Fruit fly (Drosophila melanogaster) whole organism, embryonic: ENCODE measurements around the gene Tengl1.

Experiments used
- Atf6 ChIP-seq: fragments of 200-800 bp; sonication (Bioruptor generic); IDR thresholded peaks from 2 replicates; pipeline ENCODE4 v1.3.6; 2022; ENCODE audit warnings: missing biosample characterization, missing genetic modification characterization
- Awh ChIP-seq: fragments of 200-800 bp; sonication (Bioruptor generic); IDR thresholded peaks from 2 replicates; pipeline ENCODE4, ENCODE4 v1.3.6; 2022; ENCODE audit warnings: missing biosample characterization, missing genetic modification characterization
- CG10431 ChIP-seq: fragments of 200-800 bp; sonication (Bioruptor generic); optimal IDR thresholded peaks from 3 replicates; lab custom pipeline; 2018; ENCODE audit warnings: missing biosample characterization, mild to moderate bottlenecking, missing genetic modification characterization
- CG11398 ChIP-seq: fragments of 200-800 bp; sonication (Bioruptor generic); optimal IDR thresholded peaks from 2 replicates; lab custom pipeline; 2016; ENCODE audit warnings: missing biosample characterization, missing genetic modification characterization
- CG12104 ChIP-seq: fragments of 200-800 bp; sonication (Bioruptor generic); optimal IDR thresholded peaks from 3 replicates; lab custom pipeline; 2016; ENCODE audit warnings: missing biosample characterization, missing genetic modification characterization
- CG14667 ChIP-seq: fragments of 200-800 bp; sonication (Bioruptor generic); IDR thresholded peaks from 2 replicates; pipeline ENCODE4 v1.3.6; 2022; ENCODE audit warnings: missing biosample characterization, missing genetic modification characterization
- CG15011 ChIP-seq: fragments of 200-800 bp; sonication (Bioruptor generic); optimal IDR thresholded peaks from 3 replicates; lab custom pipeline; 2018; ENCODE audit warnings: missing biosample characterization, mild to moderate bottlenecking, missing genetic modification characterization
- CG15514 ChIP-seq: fragments of 200-800 bp; sonication (Bioruptor generic); optimal IDR thresholded peaks from 3 replicates; lab custom pipeline; 2017; ENCODE audit warnings: missing biosample characterization, missing genetic modification characterization, mild to moderate bottlenecking, moderate library complexity, missing genetic modification reagents
- CG16813 ChIP-seq: fragments of 200-800 bp; sonication (Bioruptor generic); IDR thresholded peaks from 3 replicates; pipeline ENCODE4 v1.3.6; 2022; ENCODE audit warnings: missing biosample characterization, missing genetic modification characterization; ENCODE audit not compliant: partially characterized antibody
- CG17361 ChIP-seq: fragments of 200-800 bp; sonication (Bioruptor generic); IDR thresholded peaks from 3 replicates; pipeline ENCODE4 v1.3.6; 2022; ENCODE audit warnings: missing biosample characterization, missing genetic modification characterization
- CG17568 ChIP-seq: fragments of 200-800 bp; sonication (Bioruptor generic); optimal IDR thresholded peaks from 2 replicates; lab custom pipeline; 2018; ENCODE audit warnings: missing biosample characterization, mild to moderate bottlenecking, missing genetic modification characterization, moderate library complexity
- CG1792 ChIP-seq: fragments of 200-800 bp; sonication (Bioruptor generic); optimal IDR thresholded peaks from 2 replicates; lab custom pipeline; 2016; ENCODE audit warnings: missing biosample characterization, missing genetic modification characterization
- CG18764 ChIP-seq: fragments of 200-800 bp; sonication (Bioruptor generic); optimal IDR thresholded peaks from 3 replicates; lab custom pipeline; 2016; ENCODE audit warnings: missing biosample characterization, missing genetic modification characterization
- CG2202 ChIP-seq: fragments of 200-800 bp; sonication (Bioruptor generic); optimal IDR thresholded peaks from 2 replicates; lab custom pipeline; 2018; ENCODE audit warnings: missing biosample characterization, mild to moderate bottlenecking, missing genetic modification characterization
- CG30431 ChIP-seq: fragments of 200-800 bp; sonication (Bioruptor generic); optimal IDR thresholded peaks from 2 replicates; lab custom pipeline; 2017; ENCODE audit warnings: missing biosample characterization, missing genetic modification characterization
- CG31224 ChIP-seq: fragments of 200-800 bp; sonication (Bioruptor generic); IDR thresholded peaks from 2 replicates; pipeline ENCODE4 v1.3.6; 2022; ENCODE audit warnings: missing biosample characterization, missing genetic modification characterization
- CG31365 ChIP-seq: fragments of 200-800 bp; sonication (Bioruptor generic); optimal IDR thresholded peaks from 2 replicates; lab custom pipeline; 2018; ENCODE audit warnings: missing biosample characterization, mild to moderate bottlenecking, missing genetic modification characterization
- CG3281 ChIP-seq: fragments of 200-800 bp; sonication (Bioruptor generic); optimal IDR thresholded peaks from 3 replicates; lab custom pipeline; 2017; ENCODE audit warnings: missing biosample characterization, mild to moderate bottlenecking, missing genetic modification characterization
- CG3838 ChIP-seq: fragments of 200-800 bp; sonication (Bioruptor generic); optimal IDR thresholded peaks from 3 replicates; lab custom pipeline; 2016; ENCODE audit warnings: missing biosample characterization, missing genetic modification characterization
- CG9817 ChIP-seq: fragments of 200-800 bp; sonication (Bioruptor generic); optimal IDR thresholded peaks from 2 replicates; lab custom pipeline; 2018; ENCODE audit warnings: missing biosample characterization, mild to moderate bottlenecking, missing genetic modification characterization, moderate library complexity
- CHES-1-like ChIP-seq: fragments of 200-800 bp; sonication (Bioruptor generic); optimal IDR thresholded peaks from 2 replicates; lab custom pipeline; 2016; ENCODE audit warnings: missing biosample characterization, missing genetic modification characterization
- Dbx ChIP-seq: fragments of 200-800 bp; sonication (Bioruptor generic); IDR thresholded peaks from 3 replicates; pipeline ENCODE4 v1.3.6; 2022; ENCODE audit warnings: missing biosample characterization, missing genetic modification characterization
- E2f2 ChIP-seq: fragments of 200-800 bp; sonication (Bioruptor generic); IDR thresholded peaks from 2 replicates; pipeline ENCODE4 v1.3.6; 2022; ENCODE audit warnings: missing biosample characterization, missing genetic modification characterization
- HLH3B ChIP-seq: fragments of 200-800 bp; sonication (Bioruptor generic); IDR thresholded peaks from 2 replicates; pipeline ENCODE4 v1.3.6; 2022; ENCODE audit warnings: missing biosample characterization, missing genetic modification characterization
- Hey ChIP-seq: fragments of 200-800 bp; sonication (Bioruptor generic); optimal IDR thresholded peaks from 3 replicates; lab custom pipeline; 2018; ENCODE audit warnings: missing biosample characterization, mild to moderate bottlenecking, missing genetic modification characterization
- Hr78 ChIP-seq, 2 experiments: fragments of 200-800 bp in 1 of 2; fragments of >200 bp in 1 of 2; sonication (Bioruptor generic) in 1 of 2; optimal IDR thresholded peaks; 2 replicates each; lab custom pipeline; 2017 to 2019; ENCODE audit warnings: missing biosample characterization in 2 of 2, missing genetic modification characterization in 2 of 2, mild to moderate bottlenecking in 1 of 2, moderate library complexity in 1 of 2
- Myb ChIP-seq: fragments of 200-800 bp; sonication (Bioruptor generic); optimal IDR thresholded peaks from 2 replicates; lab custom pipeline; 2016; ENCODE audit warnings: missing biosample characterization, missing genetic modification characterization
- Scr ChIP-seq: fragments of 200-800 bp; sonication (Bioruptor generic); IDR thresholded peaks from 2 replicates; pipeline ENCODE4 v1.3.6; 2022; ENCODE audit warnings: missing biosample characterization, missing genetic modification characterization; ENCODE audit not compliant: partially characterized antibody
- TFAM ChIP-seq: fragments of 200-800 bp; sonication (Bioruptor generic); optimal IDR thresholded peaks from 2 replicates; lab custom pipeline; 2017; ENCODE audit warnings: missing biosample characterization, missing genetic modification characterization, inconsistent platforms
- Vsx1 ChIP-seq: fragments of 200-800 bp; sonication (Bioruptor generic); optimal IDR thresholded peaks from 2 replicates; lab custom pipeline; 2017; ENCODE audit warnings: missing biosample characterization, mild to moderate bottlenecking, missing genetic modification characterization, missing genetic modification reagents
- abd-A ChIP-seq: fragments of 200-800 bp; sonication (Bioruptor generic); optimal IDR thresholded peaks from 3 replicates; lab custom pipeline; 2019; ENCODE audit warnings: missing biosample characterization, mild to moderate bottlenecking, missing genetic modification characterization, moderate library complexity
- ara ChIP-seq: fragments of 200-800 bp; sonication (Bioruptor generic); IDR thresholded peaks from 2 replicates; pipeline ENCODE4 v1.3.6; 2022; ENCODE audit warnings: missing biosample characterization, missing genetic modification characterization
- dmrt99B ChIP-seq: fragments of 200-800 bp; sonication (Bioruptor generic); optimal IDR thresholded peaks from 2 replicates; lab custom pipeline; 2018; ENCODE audit warnings: missing biosample characterization, mild to moderate bottlenecking, missing genetic modification characterization, moderate library complexity
- dpn ChIP-seq, 2 experiments: fragments of 200-800 bp; sonication (Bioruptor generic); optimal IDR thresholded peaks; 3 replicates each; lab custom pipeline; 2016; ENCODE audit warnings: missing biosample characterization in 2 of 2, missing genetic modification characterization in 2 of 2
- gcm ChIP-seq: fragments of 200-800 bp; sonication (Bioruptor generic); optimal IDR thresholded peaks from 2 replicates; lab custom pipeline; 2019; ENCODE audit warnings: missing biosample characterization, mild to moderate bottlenecking, missing genetic modification characterization, moderate library complexity
- gcm2 ChIP-seq: fragments of 200-800 bp; sonication (Bioruptor generic); optimal IDR thresholded peaks from 2 replicates; lab custom pipeline; 2016; ENCODE audit warnings: missing biosample characterization, missing genetic modification characterization
- gt ChIP-seq: fragments of 200-800 bp; sonication (Bioruptor generic); IDR thresholded peaks from 2 replicates; pipeline ENCODE4 v1.3.6; 2022; ENCODE audit warnings: missing biosample characterization, missing genetic modification characterization
- h ChIP-seq: fragments of >200 bp; optimal IDR thresholded peaks from 2 replicates; lab custom pipeline; 2017
- jing ChIP-seq: fragments of 200-800 bp; sonication (Bioruptor generic); optimal IDR thresholded peaks from 2 replicates; lab custom pipeline; 2018; ENCODE audit warnings: missing biosample characterization, mild to moderate bottlenecking, missing genetic modification characterization
- nerfin-1 ChIP-seq: fragments of 200-800 bp; sonication (Bioruptor generic); optimal IDR thresholded peaks from 3 replicates; lab custom pipeline; 2019; ENCODE audit warnings: missing biosample characterization, mild to moderate bottlenecking, missing genetic modification characterization, moderate library complexity
- row ChIP-seq: fragments of 200-800 bp; sonication (Bioruptor generic); IDR thresholded peaks from 3 replicates; pipeline ENCODE4 v1.3.6; 2022; ENCODE audit warnings: missing biosample characterization, missing genetic modification characterization
- sc ChIP-seq, 3 experiments: fragments of >200 bp in 2 of 3; fragments of 200-800 bp in 1 of 3; sonication (Bioruptor generic) in 1 of 3; optimal IDR thresholded peaks; 2 replicates in 2 of 3; 3 replicates in 1 of 3; lab custom pipeline; 2017; ENCODE audit warnings: mild to moderate bottlenecking in 1 of 3, missing biosample characterization in 1 of 3, missing genetic modification characterization in 1 of 3, missing genetic modification reagents in 1 of 3
- schlank ChIP-seq: fragments of 200-800 bp; sonication (Bioruptor generic); optimal IDR thresholded peaks from 2 replicates; lab custom pipeline; 2018; ENCODE audit warnings: missing biosample characterization, mild to moderate bottlenecking, missing genetic modification characterization
- seq ChIP-seq: fragments of 200-800 bp; sonication (Bioruptor generic); IDR thresholded peaks from 2 replicates; pipeline ENCODE4 v1.3.6; 2022; ENCODE audit warnings: missing biosample characterization, missing genetic modification characterization
- sna ChIP-seq: fragments of 200-800 bp; sonication (Bioruptor generic); IDR thresholded peaks from 2 replicates; pipeline ENCODE4 v1.3.6; 2022; ENCODE audit warnings: missing biosample characterization, missing genetic modification characterization; ENCODE audit not compliant: partially characterized antibody
- ttk ChIP-seq: fragments of 200-800 bp; sonication (Bioruptor generic); IDR thresholded peaks from 2 replicates; pipeline ENCODE4 v2.1.2; 2022; ENCODE audit warnings: missing biosample characterization, missing genetic modification characterization
- wdn ChIP-seq: fragments of 200-800 bp; sonication (Bioruptor generic); IDR thresholded peaks from 2 replicates; pipeline ENCODE4 v1.3.6; 2022; ENCODE audit warnings: missing biosample characterization, missing genetic modification characterization
- wor ChIP-seq: fragments of 200-800 bp; sonication (Bioruptor generic); IDR thresholded peaks from 2 replicates; pipeline ENCODE4 v1.3.6; 2022; ENCODE audit warnings: missing biosample characterization, missing genetic modification characterization

Tengl1 gene

dm6 chr2L:2202018-2202852 is 38.2 kb downstream of the Tengl1 start (continued):
- TF ChIP-seq Hr78 (GFP tag; optimal IDR thresholded peaks at IDR 0.05; lab: Kevin White, UChicago) (peak in 1 of 2 experiments; percentile 97), CG15011 (GFP tag; lab: Kevin White, UChicago) (peak; percentile 95), dpn (GFP tag; optimal IDR thresholded peaks at IDR 0.05; lab: Kevin White, UChicago) (peak; percentile 97 to 98), CG14667 (peak; percentile 97), HLH3B (GFP tag; lab: Robert Waterston, UW) (peak; percentile 99), CG15514 (GFP tag; lab: Kevin White, UChicago) (peak; percentile 67), dmrt99B (tag; lab: Kevin White, UChicago) (peak; percentile 99), CHES-1-like (peak; percentile 95), gcm2 (GFP tag; lab: Kevin White, UChicago) (peak; percentile 95), Myb (GFP tag; lab: Kevin White, UChicago) (peak; percentile 81), gcm (peak; percentile 100), CG17361 (GFP tag; lab: Robert Waterston, UW) (peak; percentile 99), Vsx1 (GFP tag; lab: Kevin White, UChicago) (peak; percentile 96), CG10431 (GFP tag; lab: Kevin White, UChicago) (peak; percentile 98), CG2202 (tag; lab: Kevin White, UChicago) (peak; percentile 100), Awh (peak; percentile 100), nerfin-1 (peak; percentile 98), sc (optimal IDR thresholded peaks at IDR 0.05; lab: Kevin White, UChicago) (no peak), sc (GFP tag; optimal IDR thresholded peaks at IDR 0.05; lab: Kevin White, UChicago) (peak; percentile 100), Dbx (0 out of 3 replicates have a peak, but pooled peaks have one; percentile 30), ara (peak; percentile 100), Scr (GFP tag; lab: Robert Waterston, UW) (peak; percentile 55; the same call in 1 of the 2 replicates), E2f2 (GFP tag; lab: Robert Waterston, UW) (peak; percentile 89), ttk (GFP tag; lab: Robert Waterston, UW) (peak; percentile 99), schlank (tag; lab: Kevin White, UChicago) (peak; percentile 59), CG31365 (tag; lab: Kevin White, UChicago) (peak; percentile 91), CG31224 (peak; percentile 93), CG11398 (GFP tag; lab: Kevin White, UChicago) (peak; percentile 96), CG9817 (tag; lab: Kevin White, UChicago) (peak; percentile 87), seq (GFP tag; lab: Robert Waterston, UW) (peak; percentile 98), h (no peak), wor (GFP tag; lab: Robert Waterston, UW) (peak; percentile 99), Hey (tag; lab: Kevin White, UChicago) (peak; percentile 65), jing (GFP tag; lab: Kevin White, UChicago) (peak; percentile 99), CG3838 (GFP tag; lab: Kevin White, UChicago) (peak; percentile 93), CG12104 (GFP tag; lab: Kevin White, UChicago) (peak; percentile 98), wdn (GFP tag; lab: Robert Waterston, UW) (peak; percentile 84; the same call in 1 of the 2 replicates), abd-A (tag; lab: Kevin White, UChicago) (peak; percentile 51), TFAM (peak; percentile 97), row (GFP tag; lab: Robert Waterston, UW) (peak; percentile 98), CG1792 (GFP tag; lab: Kevin White, UChicago) (peak; percentile 96), CG30431 (GFP tag; lab: Kevin White, UChicago) (peak; percentile 97), CG3281 (peak; percentile 80), CG18764 (GFP tag; lab: Kevin White, UChicago) (peak; percentile 98), CG17568 (peak; percentile 97), sna (GFP tag; lab: Robert Waterston, UW) (peak; percentile 80), Atf6 (GFP tag; lab: Robert Waterston, UW) (peak; percentile 92), gt (GFP tag; lab: Robert Waterston, UW) (peak; percentile 99), CG16813 (GFP tag; lab: Robert Waterston, UW) (peak; percentile 76)
